Fruit fly (Drosophila melanogaster) whole organism, embryonic: ENCODE results near the gene Patr-1.
A peak's percentile ranks its signal among the peaks of the same experiment; 100 is the strongest.

Source experiments
- BEAF-32 ChIP-seq: fragments of 200-800 bp; sonication (Bioruptor generic); optimal IDR thresholded peaks from 3 replicates; lab custom pipeline; 2017; ENCODE audit warnings: missing biosample characterization, missing genetic modification characterization, mild to moderate bottlenecking, moderate library complexity, missing genetic modification reagents
- CG10267 ChIP-seq: fragments of 200-800 bp; sonication (Bioruptor generic); optimal IDR thresholded peaks from 2 replicates; lab custom pipeline; 2018; ENCODE audit warnings: missing biosample characterization, mild to moderate bottlenecking, missing genetic modification characterization, moderate library complexity
- CG11247 ChIP-seq: fragments of 200-800 bp; sonication (Bioruptor generic); IDR thresholded peaks from 2 replicates; pipeline ENCODE4 v1.3.6; 2022; ENCODE audit warnings: missing biosample characterization, missing genetic modification characterization
- CG12236 ChIP-seq: fragments of 200-800 bp; sonication (Bioruptor generic); optimal IDR thresholded peaks from 2 replicates; lab custom pipeline; 2016; ENCODE audit warnings: missing biosample characterization, missing genetic modification characterization
- CG12391 ChIP-seq: fragments of 200-800 bp; sonication (Bioruptor generic); optimal IDR thresholded peaks from 3 replicates; lab custom pipeline; 2018; ENCODE audit warnings: missing biosample characterization, mild to moderate bottlenecking, missing genetic modification characterization, moderate library complexity
- CG13775 ChIP-seq: fragments of 200-800 bp; sonication (Bioruptor generic); optimal IDR thresholded peaks from 3 replicates; lab custom pipeline; 2017; ENCODE audit warnings: missing biosample characterization, mild to moderate bottlenecking, missing genetic modification characterization
- CG14667 ChIP-seq: fragments of 200-800 bp; sonication (Bioruptor generic); IDR thresholded peaks from 2 replicates; pipeline ENCODE4 v1.3.6; 2022; ENCODE audit warnings: missing biosample characterization, missing genetic modification characterization
- CG14710 ChIP-seq: fragments of 200-800 bp; sonication (Bioruptor generic); optimal IDR thresholded peaks from 3 replicates; lab custom pipeline; 2019; ENCODE audit warnings: missing biosample characterization, mild to moderate bottlenecking, missing genetic modification characterization, moderate library complexity
- CG16779 ChIP-seq: fragments of 200-800 bp; sonication (Bioruptor generic); IDR thresholded peaks from 2 replicates; pipeline ENCODE4 v1.3.6; 2022; ENCODE audit warnings: missing biosample characterization, missing genetic modification characterization
- CG16863 ChIP-seq: fragments of 200-800 bp; sonication (Bioruptor generic); optimal IDR thresholded peaks from 3 replicates; lab custom pipeline; 2016; ENCODE audit warnings: missing biosample characterization, missing genetic modification characterization
- CG2116 ChIP-seq: fragments of 200-800 bp; sonication (Bioruptor generic); optimal IDR thresholded peaks from 3 replicates; lab custom pipeline; 2018; ENCODE audit warnings: missing biosample characterization, mild to moderate bottlenecking, missing genetic modification characterization
- CG2712 ChIP-seq: fragments of 200-800 bp; optimal IDR thresholded peaks from 3 replicates; lab custom pipeline; 2019; ENCODE audit warnings: missing biosample characterization, mild to moderate bottlenecking, missing genetic modification characterization, moderate library complexity
- CG30020 ChIP-seq: fragments of 200-800 bp; optimal IDR thresholded peaks from 2 replicates; lab custom pipeline; 2019; ENCODE audit warnings: missing biosample characterization, mild to moderate bottlenecking, missing genetic modification characterization, moderate library complexity
- CG31224 ChIP-seq: fragments of 200-800 bp; sonication (Bioruptor generic); IDR thresholded peaks from 2 replicates; pipeline ENCODE4 v1.3.6; 2022; ENCODE audit warnings: missing biosample characterization, missing genetic modification characterization
- CG32532 ChIP-seq: fragments of 200-800 bp; sonication (Bioruptor generic); IDR thresholded peaks from 2 replicates; pipeline ENCODE4 v1.3.6; 2022; ENCODE audit warnings: missing biosample characterization, missing genetic modification characterization
- CG4282 ChIP-seq: fragments of 200-800 bp; sonication (Bioruptor generic); optimal IDR thresholded peaks from 2 replicates; lab custom pipeline; 2016; ENCODE audit warnings: missing biosample characterization, missing genetic modification characterization
- CG43689 ChIP-seq: fragments of 200-800 bp; sonication (Bioruptor generic); IDR thresholded peaks from 2 replicates; pipeline ENCODE4 v1.3.6; 2022; ENCODE audit warnings: missing biosample characterization, missing genetic modification characterization
- CG6765 ChIP-seq: fragments of 200-800 bp; sonication (Bioruptor generic); optimal IDR thresholded peaks from 3 replicates; lab custom pipeline; 2017; ENCODE audit warnings: missing biosample characterization, mild to moderate bottlenecking, missing genetic modification characterization
- CG6813 ChIP-seq: fragments of 200-800 bp; sonication (Bioruptor generic); optimal IDR thresholded peaks from 2 replicates; lab custom pipeline; 2017; ENCODE audit warnings: missing biosample characterization, missing genetic modification characterization, mild to moderate bottlenecking, moderate library complexity, missing genetic modification reagents
- CG9876 ChIP-seq: fragments of 200-800 bp; sonication (Bioruptor generic); optimal IDR thresholded peaks from 2 replicates; lab custom pipeline; 2016; ENCODE audit warnings: missing biosample characterization, missing genetic modification characterization
- Dll ChIP-seq: fragments of 200-800 bp; sonication (Bioruptor generic); IDR thresholded peaks from 4 replicates; pipeline ENCODE4 v1.3.6; 2022; ENCODE audit warnings: missing biosample characterization, missing genetic modification characterization; ENCODE audit not compliant: partially characterized antibody
- Fer3 ChIP-seq: fragments of 200-800 bp; sonication (Bioruptor generic); optimal IDR thresholded peaks from 2 replicates; lab custom pipeline; 2018; ENCODE audit warnings: missing biosample characterization, mild to moderate bottlenecking, missing genetic modification characterization, moderate library complexity
- Hsf ChIP-seq: fragments of 200-800 bp; sonication (Bioruptor generic); optimal IDR thresholded peaks from 3 replicates; lab custom pipeline; 2016; ENCODE audit warnings: missing biosample characterization, missing genetic modification characterization
- Max ChIP-seq: fragments of 200-800 bp; sonication (Bioruptor generic); optimal IDR thresholded peaks from 2 replicates; lab custom pipeline; 2016; ENCODE audit warnings: missing biosample characterization, mild to moderate bottlenecking, missing genetic modification characterization
- Nf-YB ChIP-seq: fragments of 200-800 bp; sonication (Bioruptor generic); optimal IDR thresholded peaks from 3 replicates; lab custom pipeline; 2019; ENCODE audit warnings: missing biosample characterization, mild to moderate bottlenecking, missing genetic modification characterization, moderate library complexity
- Oli ChIP-seq: fragments of 200-800 bp; sonication (Bioruptor generic); optimal IDR thresholded peaks from 2 replicates; lab custom pipeline; 2018; ENCODE audit warnings: missing biosample characterization, mild to moderate bottlenecking, missing genetic modification characterization, moderate library complexity
- Opbp ChIP-seq: fragments of 200-800 bp; sonication (Bioruptor generic); IDR thresholded peaks from 3 replicates; pipeline ENCODE4 v1.3.6; 2022; ENCODE audit warnings: missing biosample characterization, missing genetic modification characterization; ENCODE audit not compliant: partially characterized antibody
- PHDP ChIP-seq: fragments of 200-800 bp; sonication (Bioruptor generic); optimal IDR thresholded peaks from 3 replicates; lab custom pipeline; 2018; ENCODE audit warnings: missing biosample characterization, mild to moderate bottlenecking, missing genetic modification characterization, moderate library complexity
- Ptx1 ChIP-seq: fragments of 200-800 bp; sonication (Bioruptor generic); IDR thresholded peaks from 2 replicates; pipeline ENCODE4 v1.3.6; 2022; ENCODE audit warnings: missing biosample characterization, missing genetic modification characterization
- Scr ChIP-seq: fragments of 200-800 bp; sonication (Bioruptor generic); IDR thresholded peaks from 2 replicates; pipeline ENCODE4 v1.3.6; 2022; ENCODE audit warnings: missing biosample characterization, missing genetic modification characterization; ENCODE audit not compliant: partially characterized antibody
- Usf ChIP-seq: fragments of 200-800 bp; sonication (Bioruptor generic); optimal IDR thresholded peaks from 2 replicates; lab custom pipeline; 2017; ENCODE audit warnings: missing genotype, missing biosample characterization, missing genetic modification characterization
- ato ChIP-seq: fragments of 200-800 bp; sonication (Bioruptor generic); IDR thresholded peaks from 2 replicates; pipeline ENCODE4 v1.3.6; 2022; ENCODE audit warnings: missing biosample characterization, missing genetic modification characterization; ENCODE audit not compliant: partially characterized antibody
- btn ChIP-seq: fragments of 200-800 bp; sonication (Bioruptor generic); optimal IDR thresholded peaks from 2 replicates; lab custom pipeline; 2016; ENCODE audit warnings: missing biosample characterization, missing genetic modification characterization
- dmrt99B ChIP-seq: fragments of 200-800 bp; sonication (Bioruptor generic); optimal IDR thresholded peaks from 2 replicates; lab custom pipeline; 2018; ENCODE audit warnings: missing biosample characterization, mild to moderate bottlenecking, missing genetic modification characterization, moderate library complexity
- gem ChIP-seq: fragments of 200-800 bp; sonication (Bioruptor generic); optimal IDR thresholded peaks from 2 replicates; lab custom pipeline; 2019; ENCODE audit warnings: missing biosample characterization, mild to moderate bottlenecking, missing genetic modification characterization, moderate library complexity
- gsb ChIP-seq: fragments of 200-800 bp; sonication (Bioruptor generic); IDR thresholded peaks from 2 replicates; pipeline ENCODE4 v1.3.6; 2022; ENCODE audit warnings: missing biosample characterization, missing genetic modification characterization
- gt ChIP-seq: fragments of 200-800 bp; sonication (Bioruptor generic); IDR thresholded peaks from 2 replicates; pipeline ENCODE4 v1.3.6; 2022; ENCODE audit warnings: missing biosample characterization, missing genetic modification characterization
- ind ChIP-seq: fragments of 200-800 bp; sonication (Bioruptor generic); optimal IDR thresholded peaks from 3 replicates; lab custom pipeline; 2016; ENCODE audit warnings: missing biosample characterization, missing genetic modification characterization
- knrl ChIP-seq: fragments of 200-800 bp; sonication (Bioruptor generic); IDR thresholded peaks from 3 replicates; pipeline ENCODE4 v1.3.6; 2022; ENCODE audit warnings: missing biosample characterization, missing genetic modification characterization; ENCODE audit not compliant: partially characterized antibody
- pan ChIP-seq, 4 experiments: fragments of >200 bp in 3 of 4; fragments of 200-800 bp in 1 of 4; sonication (Bioruptor generic) in 1 of 4; optimal IDR thresholded peaks in 3 of 4; IDR thresholded peaks in 1 of 4; 2 replicates each; pipeline versions ENCODE4 v1.3.6 to Lab custom; 2017 to 2022; ENCODE audit warnings: missing biosample characterization in 2 of 4, missing genetic modification characterization in 2 of 4, mixed read lengths in 1 of 4
- pho ChIP-seq: fragments of 200-800 bp; sonication (Bioruptor generic); optimal IDR thresholded peaks from 2 replicates; lab custom pipeline; 2016; ENCODE audit warnings: missing biosample characterization, missing genetic modification characterization
- pzg ChIP-seq: fragments of 200-800 bp; sonication (Bioruptor generic); optimal IDR thresholded peaks from 3 replicates; lab custom pipeline; 2018; ENCODE audit warnings: missing biosample characterization, mild to moderate bottlenecking, missing genetic modification characterization, moderate library complexity
- sc ChIP-seq, 3 experiments: fragments of >200 bp in 2 of 3; fragments of 200-800 bp in 1 of 3; sonication (Bioruptor generic) in 1 of 3; optimal IDR thresholded peaks; 2 replicates in 2 of 3; 3 replicates in 1 of 3; lab custom pipeline; 2017; ENCODE audit warnings: mild to moderate bottlenecking in 1 of 3, missing biosample characterization in 1 of 3, missing genetic modification characterization in 1 of 3, missing genetic modification reagents in 1 of 3
- scrt ChIP-seq: fragments of 200-800 bp; sonication (Bioruptor generic); optimal IDR thresholded peaks from 2 replicates; lab custom pipeline; 2018; ENCODE audit warnings: missing biosample characterization, mild to moderate bottlenecking, missing genetic modification characterization, moderate library complexity
- slou ChIP-seq: fragments of 200-800 bp; sonication (Bioruptor generic); optimal IDR thresholded peaks from 3 replicates; lab custom pipeline; 2016; ENCODE audit warnings: missing biosample characterization, missing genetic modification characterization
- stwl ChIP-seq: fragments of 200-800 bp; sonication (Bioruptor generic); optimal IDR thresholded peaks from 3 replicates; lab custom pipeline; 2018; ENCODE audit warnings: missing biosample characterization, mild to moderate bottlenecking, missing genetic modification characterization, moderate library complexity
- tin ChIP-seq: fragments of 200-800 bp; sonication (Bioruptor generic); optimal IDR thresholded peaks from 3 replicates; lab custom pipeline; 2016; ENCODE audit warnings: missing biosample characterization, missing genetic modification characterization
- vvl ChIP-seq: fragments of 200-800 bp; sonication (Bioruptor generic); IDR thresholded peaks from 2 replicates; pipeline ENCODE4 v1.3.6; 2022; ENCODE audit warnings: missing biosample characterization, missing genetic modification characterization

The Patr-1 gene

dm6 chr3R:17085029-17085807 lies 41.9 kb downstream of the Patr-1 start, which contains the start of gene GckIII:
Gene GckIII (plus strand): TSS chr3R:17085513.
- TF ChIP-seq CG11247 (GFP tag; lab: Robert Waterston, UW) (no peak), CG32532 (GFP tag; lab: Robert Waterston, UW) (no peak), Max (no peak), knrl (GFP tag; lab: Robert Waterston, UW) (peak; percentile 72; the same call in 2 of the 3 replicates), CG43689 (GFP tag; lab: Robert Waterston, UW) (no peak), CG14710 (peak; percentile 62), ind (GFP tag; lab: Kevin White, UChicago) (no peak), stwl (tag; lab: Kevin White, UChicago) (peak; percentile 59), CG10267 (peak; percentile 55), vvl (GFP tag; lab: Robert Waterston, UW) (no peak), CG6765 (GFP tag; lab: Kevin White, UChicago) (no peak), scrt (no peak), CG2116 (GFP tag; lab: Kevin White, UChicago) (peak; percentile 62), pzg (GFP tag; lab: Kevin White, UChicago) (peak; percentile 37), Oli (tag; lab: Kevin White, UChicago) (no peak), CG30020 (peak; percentile 16), CG2712 (tag; lab: Kevin White, UChicago) (peak; percentile 42), CG12391 (tag; lab: Kevin White, UChicago) (peak; percentile 26), CG9876 (GFP tag; lab: Kevin White, UChicago) (no peak), BEAF-32 (peak; percentile 74), pan (optimal IDR thresholded peaks at IDR 0.05; lab: Kevin White, UChicago) (no peak), pan (GFP tag; optimal IDR thresholded peaks at IDR 0.05 in 1 of 2, IDR thresholded peaks at IDR 0.05 in 1 of 2) (no peak), CG4282 (no peak), CG16779 (no peak), gsb (GFP tag; lab: Robert Waterston, UW) (no peak), sc (optimal IDR thresholded peaks at IDR 0.05; lab: Kevin White, UChicago) (no peak), sc (GFP tag; optimal IDR thresholded peaks at IDR 0.05; lab: Kevin White, UChicago) (no peak), CG12236 (no peak), Fer3 (tag; lab: Kevin White, UChicago) (no peak), dmrt99B (tag; lab: Kevin White, UChicago) (no peak), Scr (peak; percentile 89), Opbp (GFP tag; lab: Robert Waterston, UW) (peak; percentile 11; the same call in 2 of the 3 replicates), Usf (GFP tag; lab: Kevin White, UChicago) (no peak), slou (GFP tag; lab: Kevin White, UChicago) (no peak), Ptx1 (no peak), CG31224 (GFP tag; lab: Robert Waterston, UW) (no peak), tin (GFP tag; lab: Kevin White, UChicago) (no peak), CG6813 (GFP tag; lab: Kevin White, UChicago) (no peak), btn (GFP tag; lab: Kevin White, UChicago) (no peak), pho (GFP tag; lab: Kevin White, UChicago) (no peak), gt (GFP tag; lab: Robert Waterston, UW) (no peak), CG13775 (GFP tag; lab: Kevin White, UChicago) (no peak), Dll (GFP tag; lab: Robert Waterston, UW) (peak; percentile 89), PHDP (tag; lab: Kevin White, UChicago) (no peak), gem (tag; lab: Kevin White, UChicago) (no peak), Hsf (GFP tag; lab: Kevin White, UChicago) (no peak), CG16863 (GFP tag; lab: Kevin White, UChicago) (no peak), ato (peak; percentile 37), Nf-YB (GFP tag; lab: Kevin White, UChicago) (no peak), CG14667 (GFP tag; lab: Robert Waterston, UW) (no peak)
